Worm (Caenorhabditis elegans) whole organism, late embryonic: ENCODE results near the gene Y66C5A.1.

Experiments used
- K02D7.2 ChIP-seq: sonication (generic microtip); optimal IDR thresholded peaks from 2 replicates; lab custom pipeline; 2017; ENCODE audit warnings: mild to moderate bottlenecking, missing genetic modification characterization, missing compliant biosample characterization
- ceh-14 ChIP-seq: sonication (generic microtip); optimal IDR thresholded peaks from 2 replicates; lab custom pipeline; 2016; ENCODE audit warnings: missing genotype, missing genetic modification characterization, missing compliant biosample characterization
- ceh-2 ChIP-seq: sonication (generic microtip); optimal IDR thresholded peaks from 2 replicates; lab custom pipeline; 2016; ENCODE audit warnings: missing genotype, missing genetic modification characterization, missing compliant biosample characterization
- ceh-22 ChIP-seq: sonication (generic microtip); optimal IDR thresholded peaks from 2 replicates; lab custom pipeline; 2017; ENCODE audit warnings: missing biosample characterization, missing genetic modification characterization
- ceh-30 ChIP-seq: fragments of 150-350 bp; optimal IDR thresholded peaks from 2 replicates; lab custom pipeline; 2014; ENCODE audit warnings: missing biosample characterization, missing genetic modification characterization
- ceh-45 ChIP-seq: fragments of 200-800 bp; sonication (Bioruptor generic); IDR thresholded peaks from 2 replicates; pipeline ENCODE4 v1.3.6; 2022; ENCODE audit warnings: missing genetic modification reagents, missing genetic modification characterization, missing compliant biosample characterization
- ceh-48 ChIP-seq: sonication (generic microtip); optimal IDR thresholded peaks from 2 replicates; lab custom pipeline; 2016; ENCODE audit warnings: missing genetic modification characterization, inconsistent platforms, missing compliant biosample characterization
- ceh-9 ChIP-seq: sonication (generic microtip); optimal IDR thresholded peaks from 2 replicates; lab custom pipeline; 2016; ENCODE audit warnings: mild to moderate bottlenecking, missing genetic modification characterization, inconsistent platforms, missing compliant biosample characterization
- dve-1 ChIP-seq: sonication (generic microtip); optimal IDR thresholded peaks from 2 replicates; lab custom pipeline; 2017; ENCODE audit warnings: antibody characterized with exemption, mild to moderate bottlenecking, missing genetic modification characterization, missing compliant biosample characterization
- elt-2 ChIP-seq: sonication (generic microtip); optimal IDR thresholded peaks from 2 replicates; lab custom pipeline; 2016; ENCODE audit warnings: missing genetic modification reagents, missing genetic modification characterization, missing compliant biosample characterization
- elt-4 ChIP-seq: sonication (generic microtip); optimal IDR thresholded peaks from 2 replicates; lab custom pipeline; 2016; ENCODE audit warnings: missing genetic modification characterization, missing compliant biosample characterization
- fkh-10 ChIP-seq: fragments of 150-350 bp; optimal IDR thresholded peaks from 2 replicates; lab custom pipeline; 2014; ENCODE audit warnings: missing biosample characterization, missing genetic modification reagents, missing genetic modification characterization
- fkh-6 ChIP-seq: sonication (generic microtip); optimal IDR thresholded peaks from 2 replicates; lab custom pipeline; 2016; ENCODE audit warnings: missing genetic modification characterization, missing compliant biosample characterization
- hlh-13 ChIP-seq: fragments of 200-800 bp; sonication (Bioruptor generic); optimal IDR thresholded peaks from 2 replicates; lab custom pipeline; 2018; ENCODE audit warnings: mild to moderate bottlenecking, missing genetic modification characterization, missing compliant biosample characterization
- hlh-15 ChIP-seq: sonication (generic microtip); optimal IDR thresholded peaks from 2 replicates; lab custom pipeline; 2016; ENCODE audit warnings: missing genetic modification characterization, missing compliant biosample characterization
- hlh-30 ChIP-seq: sonication (generic microtip); optimal IDR thresholded peaks from 2 replicates; lab custom pipeline; 2017; ENCODE audit warnings: antibody characterized with exemption, missing genetic modification characterization, missing compliant biosample characterization; ENCODE audit not compliant: insufficient read depth
- hlh-8 ChIP-seq: sonication (generic microtip); optimal IDR thresholded peaks from 2 replicates; lab custom pipeline; 2016; ENCODE audit warnings: missing genotype, missing genetic modification characterization, missing compliant biosample characterization
- lim-6 ChIP-seq: sonication (generic microtip); optimal IDR thresholded peaks from 2 replicates; lab custom pipeline; 2016; ENCODE audit warnings: missing genetic modification characterization, missing compliant biosample characterization
- mec-3 ChIP-seq: sonication (generic microtip); optimal IDR thresholded peaks from 2 replicates; lab custom pipeline; 2016; ENCODE audit warnings: borderline replicate concordance, missing genetic modification characterization, missing compliant biosample characterization
- nfya-1 ChIP-seq: sonication (generic microtip); optimal IDR thresholded peaks from 2 replicates; lab custom pipeline; 2017; ENCODE audit warnings: missing genetic modification characterization, mild to moderate bottlenecking, missing compliant biosample characterization, antibody characterized with exemption, moderate library complexity
- nhr-232 ChIP-seq: sonication (generic microtip); optimal IDR thresholded peaks from 2 replicates; lab custom pipeline; 2016; ENCODE audit warnings: missing genetic modification characterization, missing compliant biosample characterization
- npax-4 ChIP-seq: sonication (generic microtip); optimal IDR thresholded peaks from 2 replicates; lab custom pipeline; 2016; ENCODE audit warnings: missing genetic modification characterization, missing compliant biosample characterization
- odd-2 ChIP-seq: sonication (generic microtip); optimal IDR thresholded peaks from 2 replicates; lab custom pipeline; 2017; ENCODE audit warnings: antibody characterized with exemption, mild to moderate bottlenecking, missing genetic modification characterization, missing compliant biosample characterization
- pax-1 ChIP-seq: fragments of 150-350 bp; optimal IDR thresholded peaks from 2 replicates; lab custom pipeline; 2014; ENCODE audit warnings: missing biosample characterization, missing genetic modification characterization
- pha-2 ChIP-seq: sonication (generic microtip); optimal IDR thresholded peaks from 2 replicates; lab custom pipeline; 2017; ENCODE audit warnings: mild to moderate bottlenecking, missing genetic modification characterization, missing compliant biosample characterization
- pros-1 ChIP-seq: fragments of 150-350 bp; optimal IDR thresholded peaks from 2 replicates; lab custom pipeline; 2014; ENCODE audit warnings: missing biosample characterization, missing genetic modification reagents, missing genetic modification characterization
- sdc-2 ChIP-seq: sonication (generic microtip); optimal IDR thresholded peaks from 2 replicates; lab custom pipeline; 2016; ENCODE audit warnings: missing genotype, missing genetic modification characterization, missing compliant biosample characterization
- sox-2 ChIP-seq: fragments of 200-800 bp; sonication (Bioruptor generic); IDR thresholded peaks from 2 replicates; pipeline ENCODE4 v1.3.6; 2022; ENCODE audit warnings: missing genetic modification reagents, missing genetic modification characterization, missing compliant biosample characterization
- tbx-2 ChIP-seq: sonication (generic microtip); optimal IDR thresholded peaks from 2 replicates; lab custom pipeline; 2016; ENCODE audit warnings: missing genetic modification characterization, missing compliant biosample characterization
- tbx-7 ChIP-seq: sonication (generic microtip); optimal IDR thresholded peaks from 2 replicates; lab custom pipeline; 2016; ENCODE audit warnings: missing genotype, missing genetic modification characterization, missing compliant biosample characterization
- ttx-3 ChIP-seq: sonication (generic microtip); optimal IDR thresholded peaks from 2 replicates; lab custom pipeline; 2016; ENCODE audit warnings: missing genetic modification reagents, missing genetic modification characterization, missing compliant biosample characterization
- unc-55 ChIP-seq: sonication (generic microtip); optimal IDR thresholded peaks from 2 replicates; lab custom pipeline; 2017; ENCODE audit warnings: missing biosample characterization, missing genetic modification reagents, missing genetic modification characterization
- ztf-16 ChIP-seq: sonication (generic microtip); optimal IDR thresholded peaks from 2 replicates; lab custom pipeline; 2017; ENCODE audit warnings: missing genetic modification characterization, missing compliant biosample characterization

Y66C5A.1 gene

DNA sequence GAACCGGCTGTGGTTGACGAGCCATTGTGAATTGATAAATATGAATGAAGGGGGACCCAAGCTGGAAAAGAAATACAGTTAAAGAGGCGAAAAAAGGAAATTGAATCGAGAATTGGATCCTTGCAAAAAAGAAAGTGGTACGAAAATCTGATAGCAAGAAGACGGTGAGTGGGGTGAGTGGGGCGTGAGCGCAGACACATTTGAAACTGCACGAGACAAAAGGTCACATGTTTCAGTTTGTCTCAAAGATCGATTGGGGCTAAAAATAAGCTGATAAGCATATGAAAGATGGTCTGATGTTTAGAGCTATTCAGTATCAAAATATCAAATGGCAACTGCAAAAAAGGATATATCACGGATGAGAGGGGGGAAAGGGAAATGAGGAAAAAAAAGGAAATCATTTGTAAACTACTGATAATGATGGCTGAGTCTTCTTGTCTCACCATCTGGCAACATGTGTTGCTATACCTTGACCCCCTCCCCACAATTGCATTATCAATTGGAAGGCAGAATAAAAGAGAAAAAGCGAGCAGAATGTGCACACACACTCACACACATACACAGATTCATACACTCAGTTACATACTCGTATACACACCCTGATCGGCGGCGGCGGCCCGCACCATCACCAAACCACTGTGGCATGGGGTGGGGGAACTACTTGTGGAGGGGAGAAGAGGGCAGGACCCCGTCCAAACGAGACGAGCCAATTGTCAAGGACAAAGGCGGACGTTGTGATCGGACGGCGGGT, 48.7 kb upstream of the Y66C5A.1 start, which contains the start of gene M163.1 (continued):
- no peak for TF ChIP-seq K02D7.2 (tag; lab: Kevin White, UChicago)
- TF ChIP-seq tbx-2 (tag; lab: Kevin White, UChicago) = peak; percentile 56
- no peak for TF ChIP-seq ceh-30 (tag; lab: Kevin White, UChicago)
- no peak for TF ChIP-seq ceh-45 (GFP tag; lab: Robert Waterston, UW)
- TF ChIP-seq npax-4 (tag; lab: Kevin White, UChicago) = no peak
- no peak for TF ChIP-seq ceh-14
- TF ChIP-seq ceh-22 (tag; lab: Kevin White, UChicago) = no peak
- no peak for TF ChIP-seq odd-2 (tag; lab: Kevin White, UChicago)
- TF ChIP-seq fkh-6 (tag; lab: Kevin White, UChicago) = no peak
- TF ChIP-seq tbx-7 (tag; lab: Kevin White, UChicago) = no peak
- peak; percentile 3; the same call in 1 of the 2 replicates for TF ChIP-seq sox-2
- TF ChIP-seq hlh-8 (tag; lab: Kevin White, UChicago) = peak; percentile 15
- TF ChIP-seq ceh-48 (tag; lab: Kevin White, UChicago) = no peak
- peak; percentile 13 for TF ChIP-seq nfya-1 (tag; lab: Kevin White, UChicago)
- TF ChIP-seq hlh-13 (GFP tag; lab: Kevin White, UChicago) = no peak
- TF ChIP-seq pax-1 (tag; lab: Kevin White, UChicago) = no peak
- TF ChIP-seq dve-1 (tag; lab: Kevin White, UChicago) = no peak
- peak; percentile 22 for TF ChIP-seq ceh-2
- no peak for TF ChIP-seq ceh-9
- TF ChIP-seq pros-1 (tag; lab: Kevin White, UChicago) = peak; percentile 10
- no peak for TF ChIP-seq hlh-15 (tag; lab: Kevin White, UChicago)
- peak; percentile 3 for TF ChIP-seq nhr-232 (tag; lab: Kevin White, UChicago)
- TF ChIP-seq lim-6 = no peak
- TF ChIP-seq elt-4 (tag; lab: Kevin White, UChicago) = no peak
- TF ChIP-seq ztf-16 = no peak
- peak; percentile 38 for TF ChIP-seq sdc-2
- TF ChIP-seq mec-3 (tag; lab: Kevin White, UChicago) = no peak
- TF ChIP-seq pha-2 (tag; lab: Kevin White, UChicago) = no peak

DNA sequence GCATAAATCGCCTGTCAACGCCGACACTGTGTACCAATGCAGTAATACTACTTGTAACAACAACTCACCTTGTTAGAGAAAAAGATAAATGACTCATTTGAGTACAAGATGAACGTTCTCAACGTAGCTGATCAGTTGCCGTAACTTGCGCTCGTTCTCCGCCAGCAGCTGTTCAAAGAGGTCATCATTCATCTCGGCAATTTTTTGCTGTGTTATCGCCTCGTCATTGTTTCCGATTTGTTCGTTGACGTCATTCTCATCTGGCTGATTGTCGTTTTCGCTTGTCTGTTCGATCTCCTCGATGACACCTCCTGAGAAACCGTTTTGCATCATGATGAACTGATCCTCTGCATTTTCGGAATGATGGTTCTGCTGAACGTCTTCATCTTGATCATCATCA, 48.0 kb upstream of the Y66C5A.1 start:
- TF ChIP-seq ceh-45 (GFP tag; lab: Robert Waterston, UW) (no peak), pha-2 (tag; lab: Kevin White, UChicago) (no peak), ceh-30 (tag; lab: Kevin White, UChicago) (no peak), unc-55 (peak; percentile 2), fkh-10 (GFP tag; lab: Kevin White, UChicago) (no peak), ttx-3 (tag; lab: Kevin White, UChicago) (no peak), elt-4 (tag; lab: Kevin White, UChicago) (no peak)
- TF ChIP-seq, all 69 proteins: peak for 1

DNA sequence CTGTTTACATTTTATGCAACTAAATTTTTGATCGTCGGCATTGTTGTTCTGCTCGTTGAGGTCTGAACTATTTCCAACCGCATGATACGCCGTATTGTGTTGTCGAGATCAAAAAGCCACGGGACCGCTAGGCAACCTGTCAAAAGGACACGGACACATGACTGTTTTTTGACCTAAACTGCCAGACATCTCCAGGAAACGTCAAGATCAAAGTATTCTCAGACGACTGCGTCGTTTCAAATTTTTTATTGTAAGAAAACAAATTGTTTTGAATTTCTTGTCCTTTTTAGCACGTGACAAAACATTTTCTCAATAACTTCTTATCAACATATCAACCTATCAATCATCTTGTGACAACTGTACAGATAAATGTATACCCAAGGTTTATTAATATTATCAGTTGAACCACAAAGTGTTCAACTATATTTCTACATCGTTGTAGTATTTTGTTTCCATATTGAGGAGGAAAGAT, 46.8 kb upstream of the Y66C5A.1 start:
- peak; percentile 94 for TF ChIP-seq elt-2 (tag; lab: Kevin White, UChicago)
- peak; percentile 44 for TF ChIP-seq hlh-30 (tag; lab: Kevin White, UChicago)
- TF ChIP-seq nfya-1 (tag; lab: Kevin White, UChicago) = no peak
- TF ChIP-seq unc-55 = peak; percentile 19

DNA sequence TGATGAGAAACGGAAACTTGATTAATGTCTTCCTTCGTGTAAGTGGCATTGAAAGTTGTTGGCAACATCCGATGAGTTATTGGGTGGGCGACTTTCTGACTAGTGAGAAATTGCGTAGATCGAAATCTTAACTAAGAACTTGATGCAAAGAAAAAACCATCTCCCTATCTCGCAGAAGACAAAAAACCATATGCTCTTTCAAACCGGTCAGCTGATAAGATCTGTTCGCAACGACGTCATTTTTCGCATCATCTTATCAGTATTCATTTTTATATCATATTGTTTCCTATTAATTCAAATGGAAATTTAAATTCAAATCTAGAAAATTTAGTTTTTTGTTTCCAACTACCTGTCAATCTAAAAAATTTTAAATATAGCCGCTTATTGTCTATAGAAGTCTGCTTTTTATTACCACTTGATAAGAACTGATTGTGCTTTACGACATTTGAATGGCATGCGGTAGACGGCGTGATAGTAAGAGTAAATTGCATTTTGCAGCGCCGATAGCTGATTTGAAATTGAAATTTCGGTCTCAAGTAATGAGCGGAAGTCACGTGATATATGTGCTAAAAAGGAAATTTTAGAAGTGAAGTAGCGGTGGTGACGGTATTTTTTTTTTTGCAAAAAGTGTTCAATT, 45.2 kb upstream of the Y66C5A.1 start:
- TF ChIP-seq elt-2 (tag; lab: Kevin White, UChicago) (peak; percentile 88), hlh-30 (tag; lab: Kevin White, UChicago) (peak; percentile 35), K02D7.2 (tag; lab: Kevin White, UChicago) (no peak)
